Worm (Caenorhabditis elegans) whole organism, dauer: ENCODE measurements around the gene mlt-9.

ENCODE experiments used
- unc-62 ChIP-seq: sonication (generic microtip); optimal IDR thresholded peaks from 2 replicates; lab custom pipeline; 2017; ENCODE audit warnings: missing biosample characterization, missing genetic modification reagents, missing genetic modification characterization

mlt-9 gene

ce11 chrX:15076042-15076565 lies 31.5 kb downstream of the mlt-9 start, which contains the start of the genes H40L08.3 and H40L08.9:
Gene H40L08.3, minus strand, starts transcription at chrX:15076092.
Gene H40L08.9, minus strand, starts transcription at chrX:15076480.
- TF ChIP-seq unc-62 (GFP tag; lab: Kevin White, UChicago) = no peak

ce11 chrX:15075170-15075569 lies 32.4 kb downstream of the mlt-9 start:
- no peak for TF ChIP-seq unc-62 (GFP tag; lab: Kevin White, UChicago)

DNA sequence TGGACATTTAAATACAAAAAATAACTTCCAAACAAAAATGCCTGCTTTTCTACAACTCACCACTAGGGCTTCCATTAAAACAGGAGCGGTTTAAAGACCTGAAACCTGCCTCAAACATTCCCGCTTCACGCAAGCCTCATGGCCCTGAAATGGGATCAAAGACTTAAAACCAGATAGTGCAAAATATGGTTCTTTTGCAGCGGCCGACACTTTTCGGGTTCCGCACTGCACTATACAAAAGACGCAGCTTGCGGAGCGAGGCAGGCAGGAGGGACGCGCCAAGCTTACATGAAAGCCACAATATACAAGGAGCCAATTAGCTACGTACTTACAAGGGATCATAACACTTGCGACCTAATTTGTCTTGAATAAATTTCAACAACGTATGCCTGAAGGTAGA lies 34.1 kb downstream of the mlt-9 start:
- TF ChIP-seq unc-62 (GFP tag; lab: Kevin White, UChicago) = no peak

DNA sequence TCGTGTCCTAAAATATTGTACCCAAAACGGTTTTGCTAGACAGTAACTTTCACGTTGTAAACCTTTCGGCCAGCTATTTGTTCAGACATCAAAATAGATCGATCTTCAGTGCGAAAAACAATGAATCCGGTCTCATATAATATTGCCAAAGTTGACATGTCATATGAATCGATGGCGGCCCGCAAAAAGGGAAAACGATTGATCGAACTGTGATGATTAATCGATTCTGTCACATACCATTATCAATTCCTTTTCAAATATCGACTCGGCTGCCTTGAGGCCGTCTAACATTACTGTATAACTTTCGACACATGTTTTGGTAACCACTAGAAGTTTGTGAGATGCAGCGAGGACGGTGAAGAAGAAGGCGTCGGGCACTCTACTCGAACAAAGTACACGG lies 34.7 kb downstream of the mlt-9 start:
- no peak for TF ChIP-seq unc-62 (GFP tag; lab: Kevin White, UChicago)

DNA sequence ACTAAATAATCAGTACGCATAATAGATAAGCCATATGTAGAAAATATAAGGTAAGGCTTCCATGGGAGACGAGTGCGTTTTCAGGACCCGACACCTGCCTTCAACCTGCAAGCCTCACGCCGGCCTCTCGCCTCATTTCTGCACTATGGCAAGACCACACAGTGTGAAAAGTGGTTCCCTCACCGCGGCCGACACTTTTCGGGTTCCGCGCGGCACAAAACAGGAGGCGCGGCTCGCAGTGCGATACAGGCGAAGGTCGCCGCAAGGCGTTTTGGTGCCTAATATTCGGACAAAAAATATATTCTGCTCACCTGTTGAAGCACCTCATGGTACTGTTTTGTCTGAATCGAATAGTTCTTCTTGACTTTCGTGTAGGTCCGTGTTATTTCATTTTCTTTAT lies 37.5 kb downstream of the mlt-9 start:
- TF ChIP-seq unc-62 (GFP tag; lab: Kevin White, UChicago) = no peak

DNA sequence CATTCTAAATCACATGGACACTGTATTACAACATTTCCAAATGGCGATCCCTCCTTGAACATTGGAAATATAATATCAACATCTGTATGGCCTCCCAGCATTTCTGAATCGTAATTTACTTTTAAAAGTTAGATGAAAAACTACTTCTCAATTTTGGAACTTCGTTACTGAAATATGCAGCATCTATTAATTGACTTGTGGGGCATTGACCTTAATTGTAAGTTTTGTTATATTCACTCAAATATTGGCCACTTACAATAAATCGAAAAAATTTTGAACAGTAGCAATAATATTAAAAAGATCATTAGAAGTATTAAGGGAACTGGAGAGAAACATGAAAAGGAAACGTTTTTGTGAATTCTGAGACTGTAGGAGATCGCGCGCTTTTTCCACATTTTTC lies 38.4 kb downstream of the mlt-9 start, which contains the start of gene mam-6:
Gene mam-6 (minus strand): TSS at position 101 of the 400 bp plus-strand sequence.
- no peak for TF ChIP-seq unc-62 (GFP tag; lab: Kevin White, UChicago)

ce11 chrX:15060303-15060702 lies 47.3 kb downstream of the mlt-9 start, which contains the start of gene fbxa-96:
Gene fbxa-96, minus strand, starts transcription at chrX:15060403.
- no peak for TF ChIP-seq unc-62 (GFP tag; lab: Kevin White, UChicago)

- TF ChIP-seq unc-62 (GFP tag; lab: Kevin White, UChicago) = no peak
Observed at ce11 chrX:15057900-15058299, 49.7 kb downstream of the mlt-9 start.

ce11 chrX:15056737-15057136 lies 50.9 kb downstream of the mlt-9 start, which contains the start of gene H03G16.5:
Gene H03G16.5, minus strand, starts transcription at chrX:15056837.
- TF ChIP-seq unc-62 (GFP tag; lab: Kevin White, UChicago) = no peak

DNA sequence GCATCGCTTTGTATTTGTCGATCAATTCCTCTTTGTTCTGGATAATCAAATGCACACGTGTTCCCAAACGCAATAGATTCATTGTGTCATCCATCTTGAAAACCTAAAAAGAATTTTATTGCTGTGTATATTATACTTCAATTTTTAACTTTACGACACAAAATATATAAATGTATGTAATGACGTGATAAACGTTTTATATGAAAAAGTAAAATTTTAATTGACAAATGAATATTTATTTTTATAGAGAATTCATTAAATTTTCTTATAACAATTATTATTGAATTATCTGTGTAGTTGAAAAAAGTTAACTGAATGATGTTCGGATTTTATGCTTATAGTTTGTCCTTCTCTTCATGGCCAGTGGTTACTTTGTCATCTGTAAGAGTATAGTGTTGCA lies 51.7 kb downstream of the mlt-9 start, which contains the start of gene H03G16.7:
Gene H03G16.7 (minus strand): TSS at position 101 of the 400 bp plus-strand sequence.
- TF ChIP-seq unc-62 (GFP tag; lab: Kevin White, UChicago) = no peak

ce11 chrX:15053223-15053933 lies 54.2 kb downstream of the mlt-9 start, which contains the start of gene H03G16.1:
Gene H03G16.1, plus strand, starts transcription at chrX:15053883.
- TF ChIP-seq unc-62 (GFP tag; lab: Kevin White, UChicago) = no peak

ce11 chrX:15052385-15052784 lies 55.2 kb downstream of the mlt-9 start, which contains the start of gene H03G16.6:
Gene H03G16.6, plus strand, starts transcription at chrX:15052685.
- TF ChIP-seq unc-62 (GFP tag; lab: Kevin White, UChicago) = no peak
